Worm (Caenorhabditis elegans): ENCODE results near the gene srh-194.

ce11 chrV:4295920-4296319 is 2.6 kb upstream of the srh-194 start, which contains the start of gene F47D2.11:
- no peak for TF ChIP-seq nhr-237 (tag; optimal IDR thresholded peaks at IDR 0.05)
- no peak for TF ChIP-seq unc-62 (GFP tag; optimal IDR thresholded peaks at IDR 0.05)
- no peak for TF ChIP-seq dmd-4 (tag; optimal IDR thresholded peaks at IDR 0.05)
- no peak for TF ChIP-seq F13H6.1 (tag; optimal IDR thresholded peaks at IDR 0.05)
